Worm (Caenorhabditis elegans) whole organism, young adult: ENCODE data around the gene F17C11.2.

ENCODE experiments used
- B0035.1 ChIP-seq: sonication (generic microtip); optimal IDR thresholded peaks from 2 replicates; lab custom pipeline; 2016; ENCODE audit warnings: missing genetic modification characterization, mild to moderate bottlenecking, missing compliant biosample characterization, missing genotype, missing genetic modification reagents
- B0261.1 ChIP-seq: sonication (generic microtip); optimal IDR thresholded peaks from 2 replicates; lab custom pipeline; 2016; ENCODE audit warnings: mild to moderate bottlenecking, missing genetic modification characterization, moderate library complexity, missing compliant biosample characterization
- B0336.3 ChIP-seq: fragments of 200-800 bp; sonication (Bioruptor generic); IDR thresholded peaks from 2 replicates; pipeline ENCODE4 v1.3.6; 2022; ENCODE audit warnings: missing genetic modification characterization, missing compliant biosample characterization
- C06A6.2 ChIP-seq: fragments of 200-800 bp; sonication (Bioruptor generic); conservative IDR thresholded peaks from 2 replicates; pipeline ENCODE4 v1.3.6; 2022; ENCODE audit warnings: missing genetic modification characterization, missing compliant biosample characterization
- F22D6.2 ChIP-seq: sonication (generic microtip); optimal IDR thresholded peaks from 2 replicates; lab custom pipeline; 2016; ENCODE audit warnings: mild to moderate bottlenecking, missing genetic modification characterization, missing compliant biosample characterization
- F23B12.7 ChIP-seq: sonication (generic microtip); optimal IDR thresholded peaks from 2 replicates; lab custom pipeline; 2017; ENCODE audit warnings: missing genetic modification characterization, mild to moderate bottlenecking, missing compliant biosample characterization, antibody characterized with exemption, moderate library complexity; ENCODE audit not compliant: insufficient read depth
- F57A8.1 ChIP-seq: fragments of 200-800 bp; sonication (Bioruptor generic); optimal IDR thresholded peaks from 2 replicates; lab custom pipeline; 2018; ENCODE audit warnings: mild to moderate bottlenecking, missing genetic modification characterization, moderate library complexity, missing compliant biosample characterization
- F57C9.4 ChIP-seq: sonication (generic microtip); optimal IDR thresholded peaks from 2 replicates; lab custom pipeline; 2017; ENCODE audit warnings: mild to moderate bottlenecking, missing genetic modification characterization, missing compliant biosample characterization
- K12H6.12 ChIP-seq: fragments of 200-800 bp; sonication (Bioruptor generic); optimal IDR thresholded peaks from 2 replicates; lab custom pipeline; 2018; ENCODE audit warnings: mild to moderate bottlenecking, missing genetic modification characterization, missing compliant biosample characterization
- T26A5.8 ChIP-seq: sonication (generic microtip); optimal IDR thresholded peaks from 2 replicates; lab custom pipeline; 2016; ENCODE audit warnings: missing genetic modification characterization, missing compliant biosample characterization
- Y53F4B.3 ChIP-seq: fragments of 200-800 bp; sonication (Bioruptor generic); IDR thresholded peaks from 2 replicates; pipeline ENCODE4 v1.3.6; 2022; ENCODE audit warnings: missing genetic modification reagents, missing genetic modification characterization, missing compliant biosample characterization
- Y53G8AR.9 ChIP-seq: fragments of 200-800 bp; sonication (Bioruptor generic); conservative IDR thresholded peaks from 2 replicates; pipeline ENCODE4 v1.3.6; 2022; ENCODE audit warnings: missing genetic modification reagents, missing genetic modification characterization, missing compliant biosample characterization
- aptf-3 ChIP-seq: fragments of 200-800 bp; sonication (Bioruptor generic); IDR thresholded peaks from 2 replicates; pipeline ENCODE4 v1.3.6; 2022; ENCODE audit warnings: missing genetic modification characterization, missing compliant biosample characterization
- attf-3 ChIP-seq: fragments of 200-800 bp; sonication (Bioruptor generic); conservative IDR thresholded peaks from 2 replicates; pipeline ENCODE4 v1.3.6; 2022; ENCODE audit warnings: missing genetic modification reagents, missing genetic modification characterization, missing compliant biosample characterization
- attf-6 ChIP-seq: fragments of 200-800 bp; sonication (Bioruptor generic); IDR thresholded peaks from 2 replicates; pipeline ENCODE4 v1.3.6; 2022; ENCODE audit warnings: missing genetic modification reagents, missing genetic modification characterization, missing compliant biosample characterization
- cebp-1 ChIP-seq, 2 experiments: fragments of 200-800 bp in 1 of 2; sonication (Bioruptor generic) in 1 of 2; sonication (generic microtip) in 1 of 2; IDR thresholded peaks in 1 of 2; optimal IDR thresholded peaks in 1 of 2; 2 replicates each; pipeline versions ENCODE4 v1.3.6 to Lab custom; 2017 to 2022; ENCODE audit warnings: missing compliant biosample characterization in 2 of 2, missing genetic modification characterization in 2 of 2, mild to moderate bottlenecking in 1 of 2, missing genetic modification reagents in 1 of 2, moderate library complexity in 1 of 2
- ceh-40 ChIP-seq: fragments of 200-800 bp; sonication (Bioruptor generic); IDR thresholded peaks from 2 replicates; pipeline ENCODE4 v1.3.6; 2022; ENCODE audit warnings: missing genetic modification characterization, missing compliant biosample characterization
- ceh-58 ChIP-seq: fragments of 200-800 bp; sonication (Bioruptor generic); IDR thresholded peaks from 2 replicates; pipeline ENCODE4 v1.3.6; 2022; ENCODE audit warnings: missing genetic modification characterization, missing compliant biosample characterization
- chd-7 ChIP-seq: sonication (generic microtip); optimal IDR thresholded peaks from 2 replicates; lab custom pipeline; 2016; ENCODE audit warnings: mild to moderate bottlenecking, missing genetic modification characterization, moderate library complexity, missing compliant biosample characterization
- dox-1 ChIP-seq: fragments of 200-800 bp; sonication (Bioruptor generic); IDR thresholded peaks from 2 replicates; pipeline ENCODE4 v1.3.6; 2022; ENCODE audit warnings: missing genetic modification reagents, missing genetic modification characterization, missing compliant biosample characterization
- dpff-1 ChIP-seq: sonication (generic microtip); optimal IDR thresholded peaks from 2 replicates; lab custom pipeline; 2017; ENCODE audit warnings: mild to moderate bottlenecking, missing genetic modification characterization, missing compliant biosample characterization
- egl-44 ChIP-seq: fragments of 200-800 bp; sonication (Bioruptor generic); IDR thresholded peaks from 2 replicates; pipeline ENCODE4 v1.3.6; 2022; ENCODE audit warnings: missing genetic modification reagents, missing genetic modification characterization, missing compliant biosample characterization
- ekl-4 ChIP-seq: fragments of 200-800 bp; sonication (Bioruptor generic); IDR thresholded peaks from 2 replicates; pipeline ENCODE4 v1.3.6; 2022; ENCODE audit warnings: missing genetic modification reagents, missing genetic modification characterization, missing compliant biosample characterization
- him-1 ChIP-seq: sonication (generic microtip); optimal IDR thresholded peaks from 2 replicates; lab custom pipeline; 2016; ENCODE audit warnings: missing genotype, missing genetic modification reagents, missing genetic modification characterization, missing compliant biosample characterization
- hlh-12 ChIP-seq: sonication (generic microtip); optimal IDR thresholded peaks from 2 replicates; lab custom pipeline; 2016; ENCODE audit warnings: missing genetic modification characterization, missing compliant biosample characterization
- hmg-1.2 ChIP-seq: fragments of 200-800 bp; sonication (Bioruptor generic); IDR thresholded peaks from 2 replicates; pipeline ENCODE4 v1.3.6; 2022; ENCODE audit warnings: missing genetic modification reagents, missing genetic modification characterization, missing compliant biosample characterization
- hmg-20 ChIP-seq: fragments of 200-800 bp; sonication (Bioruptor generic); IDR thresholded peaks from 2 replicates; pipeline ENCODE4 v1.3.6; 2022; ENCODE audit warnings: missing genetic modification reagents, missing genetic modification characterization, missing compliant biosample characterization
- hsf-1 ChIP-seq: fragments of 200-800 bp; sonication (Bioruptor generic); IDR thresholded peaks from 2 replicates; pipeline ENCODE4 v1.3.6; 2022; ENCODE audit warnings: missing genetic modification reagents, missing genetic modification characterization, missing compliant biosample characterization
- lag-1 ChIP-seq: fragments of 200-800 bp; sonication (Bioruptor generic); IDR thresholded peaks from 2 replicates; pipeline ENCODE4 v1.3.6; 2022; ENCODE audit warnings: missing genetic modification reagents, missing genetic modification characterization, missing compliant biosample characterization
- lin-35 ChIP-seq, 3 experiments: fragments of 150-350 bp in 2 of 3; sonication (generic microtip) in 1 of 3; optimal IDR thresholded peaks; 2 replicates each; lab custom pipeline; 2014 to 2018; ENCODE audit warnings: missing biosample characterization in 3 of 3, missing genetic modification characterization in 3 of 3, missing genetic modification reagents in 3 of 3
- lir-1 ChIP-seq: fragments of 200-800 bp; sonication (Bioruptor generic); conservative IDR thresholded peaks from 2 replicates; pipeline ENCODE4 v1.3.6; 2022; ENCODE audit warnings: missing genetic modification reagents, missing genetic modification characterization, missing compliant biosample characterization
- madf-3 ChIP-seq: fragments of 200-800 bp; sonication (Bioruptor generic); IDR thresholded peaks from 2 replicates; pipeline ENCODE4 v1.3.6; 2022; ENCODE audit warnings: missing genetic modification reagents, missing genetic modification characterization, missing compliant biosample characterization
- mcd-1 ChIP-seq: fragments of 200-800 bp; sonication (Bioruptor generic); IDR thresholded peaks from 2 replicates; pipeline ENCODE4 v1.3.6; 2022; ENCODE audit warnings: missing genetic modification reagents, missing genetic modification characterization, missing compliant biosample characterization
- mel-28 ChIP-seq: sonication (generic microtip); optimal IDR thresholded peaks from 2 replicates; lab custom pipeline; 2016; ENCODE audit warnings: borderline replicate concordance, mild to moderate bottlenecking, missing genetic modification characterization, missing compliant biosample characterization
- nfya-1 ChIP-seq: sonication (generic microtip); optimal IDR thresholded peaks from 2 replicates; lab custom pipeline; 2017; ENCODE audit warnings: antibody characterized with exemption, missing compliant biosample characterization, missing genetic modification characterization, borderline replicate concordance; ENCODE audit not compliant: insufficient read depth
- nfyb-1 ChIP-seq: fragments of 200-800 bp; sonication (Bioruptor generic); IDR thresholded peaks from 2 replicates; pipeline ENCODE4 v1.3.6; 2022; ENCODE audit warnings: missing genetic modification reagents, missing genetic modification characterization, missing compliant biosample characterization
- nhr-120 ChIP-seq: fragments of 200-800 bp; sonication (Bioruptor generic); IDR thresholded peaks from 2 replicates; pipeline ENCODE4 v1.3.6; 2022; ENCODE audit warnings: missing genetic modification characterization, missing compliant biosample characterization
- nhr-80 ChIP-seq: sonication (generic microtip); optimal IDR thresholded peaks from 2 replicates; lab custom pipeline; 2016; ENCODE audit warnings: missing genetic modification characterization, missing compliant biosample characterization
- pbrm-1 ChIP-seq: fragments of 200-800 bp; sonication (Bioruptor generic); IDR thresholded peaks from 2 replicates; pipeline ENCODE4 v1.3.6; 2022; ENCODE audit warnings: missing genetic modification reagents, missing genetic modification characterization, missing compliant biosample characterization
- rec-8 ChIP-seq, 2 experiments: sonication (generic microtip); optimal IDR thresholded peaks; 2 replicates each; lab custom pipeline; 2016; ENCODE audit warnings: mild to moderate bottlenecking in 2 of 2, missing genetic modification characterization in 2 of 2, missing genetic modification reagents in 2 of 2, missing genotype in 2 of 2, missing biosample characterization in 1 of 2, missing compliant biosample characterization in 1 of 2, moderate library complexity in 1 of 2
- rpc-1 ChIP-seq, 2 experiments: fragments of 150-350 bp in 1 of 2; sonication (generic microtip) in 1 of 2; optimal IDR thresholded peaks; 2 replicates each; lab custom pipeline; 2014 to 2018; ENCODE audit warnings: missing biosample characterization in 1 of 2, missing genetic modification characterization in 1 of 2, missing genetic modification reagents in 1 of 2, missing genotype in 1 of 2
- snpc-1.1 ChIP-seq: sonication (generic microtip); optimal IDR thresholded peaks from 2 replicates; lab custom pipeline; 2017; ENCODE audit warnings: missing genetic modification characterization, mild to moderate bottlenecking, missing compliant biosample characterization, antibody characterized with exemption, moderate library complexity, missing genotype, missing genetic modification reagents; ENCODE audit not compliant: insufficient read depth
- somi-1 ChIP-seq: fragments of 200-800 bp; sonication (Bioruptor generic); optimal IDR thresholded peaks from 2 replicates; lab custom pipeline; 2018; ENCODE audit warnings: mild to moderate bottlenecking, missing genetic modification characterization, missing compliant biosample characterization
- tbx-9 ChIP-seq: sonication (generic microtip); optimal IDR thresholded peaks from 2 replicates; lab custom pipeline; 2016; ENCODE audit warnings: borderline replicate concordance, missing genetic modification characterization, inconsistent platforms, missing compliant biosample characterization
- unc-62 ChIP-seq: fragments of 150-350 bp; optimal IDR thresholded peaks from 2 replicates; lab custom pipeline; 2014; ENCODE audit warnings: missing biosample characterization, missing genetic modification reagents, missing genetic modification characterization
- zfh-2 ChIP-seq: fragments of 200-800 bp; sonication (Bioruptor generic); conservative IDR thresholded peaks from 2 replicates; pipeline ENCODE4 v1.3.6; 2022; ENCODE audit warnings: missing genetic modification reagents, missing genetic modification characterization, missing compliant biosample characterization
- ztf-25 ChIP-seq: fragments of 200-800 bp; sonication (Bioruptor generic); IDR thresholded peaks from 2 replicates; pipeline ENCODE4 v1.3.6; 2022; ENCODE audit warnings: missing genetic modification reagents, missing genetic modification characterization, missing compliant biosample characterization
- ztf-26 ChIP-seq: sonication (generic microtip); optimal IDR thresholded peaks from 2 replicates; lab custom pipeline; 2017; ENCODE audit warnings: missing genetic modification characterization, missing compliant biosample characterization

Gene F17C11.2

ce11 chrV:10965501-10965900 lies 17.5 kb downstream of the F17C11.2 start, which contains the start of the genes ctf-4 and eef-1G (continued):
- TF ChIP-seq F22D6.2 (tag; lab: Kevin White, UChicago) (peak; percentile 70), dpff-1 (tag; lab: Kevin White, UChicago) (no peak), ztf-25 (GFP tag; lab: Robert Waterston, UW) (no peak), ceh-40 (GFP tag; lab: Robert Waterston, UW) (no peak), mcd-1 (peak; percentile 98), nhr-120 (no peak), F57A8.1 (GFP tag; lab: Kevin White, UChicago) (no peak), F23B12.7 (tag; lab: Kevin White, UChicago) (peak; percentile 97), attf-6 (GFP tag; lab: Robert Waterston, UW) (no peak), nfya-1 (tag; lab: Kevin White, UChicago) (no peak), lin-35 (GFP tag; optimal IDR thresholded peaks at IDR 0.05; lab: Kevin White, UChicago) (peak; percentile 26 to 96 (median 60)), F57C9.4 (tag; lab: Kevin White, UChicago) (no peak), somi-1 (GFP tag; lab: Kevin White, UChicago) (peak; percentile 78), ekl-4 (peak; percentile 93), Y53G8AR.9 (GFP tag; lab: Robert Waterston, UW) (peak; percentile 95), unc-62 (GFP tag; lab: Kevin White, UChicago) (peak; percentile 40), nfyb-1 (GFP tag; lab: Robert Waterston, UW) (peak; percentile 94), rec-8 (tag; optimal IDR thresholded peaks at IDR 0.05; lab: Kevin White, UChicago) (no peak), tbx-9 (no peak), snpc-1.1 (tag; lab: Kevin White, UChicago) (peak; percentile 59), hmg-20 (GFP tag; lab: Robert Waterston, UW) (0 out of 2 replicates have a peak, but pooled peaks have one; percentile 49), egl-44 (GFP tag; lab: Robert Waterston, UW) (peak; percentile 80; the same call in 1 of the 2 replicates), C06A6.2 (GFP tag; lab: Robert Waterston, UW) (peak; percentile 86), ceh-58 (GFP tag; lab: Robert Waterston, UW) (no peak), madf-3 (GFP tag; lab: Robert Waterston, UW) (peak; percentile 90), rpc-1 (optimal IDR thresholded peaks at IDR 0.05; lab: Kevin White, UChicago) (no peak), rpc-1 (tag; optimal IDR thresholded peaks at IDR 0.05; lab: Kevin White, UChicago) (no peak), him-1 (tag; lab: Kevin White, UChicago) (peak; percentile 8), cebp-1 (GFP tag; IDR thresholded peaks at IDR 0.05; lab: Robert Waterston, UW) (peak; percentile 61; the same call in 1 of the 2 replicates), cebp-1 (tag; optimal IDR thresholded peaks at IDR 0.05; lab: Kevin White, UChicago) (peak; percentile 88), hsf-1 (peak; percentile 76), B0336.3 (GFP tag; lab: Robert Waterston, UW) (peak; percentile 75), chd-7 (peak; percentile 85), K12H6.12 (peak; percentile 85), hlh-12 (tag; lab: Kevin White, UChicago) (no peak), pbrm-1 (GFP tag; lab: Robert Waterston, UW) (peak; percentile 91), nhr-80 (peak; percentile 97), zfh-2 (GFP tag; lab: Robert Waterston, UW) (no peak), dox-1 (GFP tag; lab: Robert Waterston, UW) (peak; percentile 97), attf-3 (GFP tag; lab: Robert Waterston, UW) (peak; percentile 75), T26A5.8 (tag; lab: Kevin White, UChicago) (no peak), B0261.1 (tag; lab: Kevin White, UChicago) (no peak), lir-1 (GFP tag; lab: Robert Waterston, UW) (peak; percentile 75), mel-28 (tag; lab: Kevin White, UChicago) (no peak), lag-1 (no peak), aptf-3 (GFP tag; lab: Robert Waterston, UW) (no peak), ztf-26 (peak; percentile 77), hmg-1.2 (peak; percentile 99), B0035.1 (no peak), Y53F4B.3 (GFP tag; lab: Robert Waterston, UW) (no peak)
